Fruit fly (Drosophila melanogaster) whole organism, adult: Measurements from ENCODE around the gene ZnT77C.

Source experiments
- CG1620 ChIP-seq: fragments of 200-800 bp; sonication (Bioruptor generic); optimal IDR thresholded peaks from 2 replicates; lab custom pipeline; 2016; ENCODE audit warnings: missing biosample characterization, missing genetic modification characterization
- CG7101 ChIP-seq: fragments of 200-800 bp; sonication (Bioruptor generic); optimal IDR thresholded peaks from 2 replicates; lab custom pipeline; 2018; ENCODE audit warnings: missing biosample characterization, mild to moderate bottlenecking, missing genetic modification characterization, moderate library complexity
- Crg-1 ChIP-seq: fragments of 200-800 bp; sonication (Bioruptor generic); optimal IDR thresholded peaks from 2 replicates; lab custom pipeline; 2016; ENCODE audit warnings: missing biosample characterization, missing genetic modification characterization
- Mnt ChIP-seq: fragments of 200-800 bp; sonication (Bioruptor generic); optimal IDR thresholded peaks from 2 replicates; lab custom pipeline; 2016; ENCODE audit warnings: missing biosample characterization, mild to moderate bottlenecking, missing genetic modification characterization
- bab1 ChIP-seq: fragments of 200-800 bp; sonication (Bioruptor generic); optimal IDR thresholded peaks from 3 replicates; lab custom pipeline; 2019; ENCODE audit warnings: missing biosample characterization, mild to moderate bottlenecking, missing genetic modification characterization, moderate library complexity
- cic ChIP-seq: fragments of 200-800 bp; sonication (Bioruptor generic); optimal IDR thresholded peaks from 2 replicates; lab custom pipeline; 2017; ENCODE audit warnings: missing biosample characterization, mild to moderate bottlenecking, missing genetic modification characterization, moderate library complexity
- cnc ChIP-seq, 2 experiments: fragments of >200 bp; optimal IDR thresholded peaks; 2 replicates each; lab custom pipeline; 2017
- kay ChIP-seq: fragments of 200-800 bp; sonication (Bioruptor generic); peaks from one replicate; lab custom pipeline; 2016; ENCODE audit warnings: missing biosample characterization, missing genetic modification characterization, borderline replicate concordance
- ovo ChIP-seq: fragments of 200-800 bp; sonication (Bioruptor generic); optimal IDR thresholded peaks from 2 replicates; lab custom pipeline; 2016; ENCODE audit warnings: missing biosample characterization, missing genetic modification characterization
- pad ChIP-seq: fragments of 200-800 bp; sonication (Bioruptor generic); optimal IDR thresholded peaks from 3 replicates; lab custom pipeline; 2017; ENCODE audit warnings: missing biosample characterization, missing genetic modification characterization, mild to moderate bottlenecking, moderate library complexity, missing genetic modification reagents
- tj ChIP-seq: fragments of 200-800 bp; sonication (Bioruptor generic); optimal IDR thresholded peaks from 3 replicates; lab custom pipeline; 2017; ENCODE audit warnings: missing biosample characterization, mild to moderate bottlenecking, missing genetic modification characterization, moderate library complexity
- toe ChIP-seq: fragments of 200-800 bp; sonication (Bioruptor generic); optimal IDR thresholded peaks from 2 replicates; lab custom pipeline; 2016; ENCODE audit warnings: missing biosample characterization, missing genetic modification characterization

DNA sequence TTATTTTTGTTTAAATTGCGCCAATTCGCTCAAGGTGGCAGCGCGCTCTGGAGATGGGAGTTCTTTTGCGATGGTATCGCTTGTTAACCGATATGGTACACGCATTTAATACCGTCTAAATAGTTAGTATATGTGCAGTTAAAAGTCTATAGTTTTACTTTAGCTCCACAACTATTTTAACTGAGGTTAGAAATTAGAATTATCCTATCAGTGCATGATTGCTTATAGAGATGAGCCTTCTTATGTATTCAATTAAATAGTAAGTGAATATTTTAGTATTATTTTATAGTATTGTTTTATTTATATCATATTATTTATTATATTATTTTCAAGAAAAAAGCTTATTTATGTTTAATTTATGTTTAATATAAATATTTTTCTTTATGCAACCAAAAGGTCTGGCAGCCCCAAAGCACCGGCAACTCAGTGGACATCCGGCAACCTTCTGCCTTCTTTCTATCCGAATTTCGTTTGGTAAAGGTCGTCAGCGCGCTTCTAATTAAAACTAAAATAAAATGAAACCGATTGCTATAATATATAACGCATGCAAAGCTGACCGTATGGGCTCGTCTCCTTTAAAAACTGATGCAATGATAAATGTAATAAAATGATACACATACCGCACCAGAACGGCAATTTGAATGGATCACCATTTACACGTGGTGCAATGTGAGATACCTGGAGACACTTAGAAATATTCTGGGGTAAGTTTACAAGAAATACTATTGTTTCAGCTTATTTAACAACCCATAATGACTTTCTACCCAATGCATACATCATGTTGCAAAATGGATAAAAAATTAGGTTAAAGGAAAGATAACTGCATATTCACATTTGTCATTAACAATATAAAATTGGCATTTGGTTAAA, 41.7 kb downstream of the ZnT77C start, which contains the start of gene CG5199:
- TF ChIP-seq Crg-1 (GFP tag; lab: Kevin White, UChicago) (peak; percentile 14), cic (GFP tag; lab: Kevin White, UChicago) (no peak), bab1 (GFP tag; lab: Kevin White, UChicago) (no peak), kay (GFP tag; lab: Kevin White, UChicago) (no peak), CG7101 (peak; percentile 71), toe (GFP tag; lab: Kevin White, UChicago) (peak; percentile 53), pad (GFP tag; lab: Kevin White, UChicago) (peak; percentile 49), Mnt (GFP tag; lab: Kevin White, UChicago) (peak; percentile 83), tj (GFP tag; lab: Kevin White, UChicago) (peak; percentile 28), CG1620 (no peak), ovo (GFP tag; lab: Kevin White, UChicago) (peak; percentile 34), cnc (optimal IDR thresholded peaks at IDR 0.05; lab: Kevin White, UChicago) (no peak)
